Fruit fly (Drosophila melanogaster) whole organism, embryonic: ENCODE measurements around the gene mRRF1.

Experiments
- Aef1 ChIP-seq: fragments of 200-800 bp; sonication (Bioruptor generic); IDR thresholded peaks from 3 replicates; pipeline ENCODE4 v1.3.6; 2022; ENCODE audit warnings: missing biosample characterization, missing genetic modification characterization
- Awh ChIP-seq: fragments of 200-800 bp; sonication (Bioruptor generic); IDR thresholded peaks from 2 replicates; pipeline ENCODE4, ENCODE4 v1.3.6; 2022; ENCODE audit warnings: missing biosample characterization, missing genetic modification characterization
- Bteb2 ChIP-seq: fragments of 200-800 bp; sonication (Bioruptor generic); optimal IDR thresholded peaks from 2 replicates; lab custom pipeline; 2016; ENCODE audit warnings: missing biosample characterization, missing genetic modification characterization
- CG10431 ChIP-seq: fragments of 200-800 bp; sonication (Bioruptor generic); optimal IDR thresholded peaks from 3 replicates; lab custom pipeline; 2018; ENCODE audit warnings: missing biosample characterization, mild to moderate bottlenecking, missing genetic modification characterization
- CG12299 ChIP-seq: fragments of 200-800 bp; sonication (Bioruptor generic); optimal IDR thresholded peaks from 2 replicates; lab custom pipeline; 2018; ENCODE audit warnings: missing biosample characterization, mild to moderate bottlenecking, missing genetic modification characterization
- CG13624 ChIP-seq: fragments of 200-800 bp; sonication (Bioruptor generic); optimal IDR thresholded peaks from 2 replicates; lab custom pipeline; 2016; ENCODE audit warnings: missing biosample characterization, missing genetic modification characterization
- CG14050 ChIP-seq: fragments of 200-800 bp; sonication (Bioruptor generic); IDR thresholded peaks from 3 replicates; pipeline ENCODE4 v1.3.6; 2022; ENCODE audit warnings: missing biosample characterization, missing genetic modification characterization
- CG14441 ChIP-seq: fragments of 200-800 bp; sonication (Bioruptor generic); IDR thresholded peaks from 2 replicates; pipeline ENCODE4 v1.3.6; 2022; ENCODE audit warnings: missing biosample characterization, missing genetic modification characterization
- CG15479 ChIP-seq: fragments of 200-800 bp; sonication (Bioruptor generic); optimal IDR thresholded peaks from 3 replicates; lab custom pipeline; 2019; ENCODE audit warnings: missing biosample characterization, mild to moderate bottlenecking, missing genetic modification characterization, moderate library complexity
- CG1647 ChIP-seq: fragments of 200-800 bp; sonication (Bioruptor generic); optimal IDR thresholded peaks from 3 replicates; lab custom pipeline; 2016; ENCODE audit warnings: missing biosample characterization, missing genetic modification characterization
- CG16779 ChIP-seq: fragments of 200-800 bp; sonication (Bioruptor generic); IDR thresholded peaks from 2 replicates; pipeline ENCODE4 v1.3.6; 2022; ENCODE audit warnings: missing biosample characterization, missing genetic modification characterization
- CG17359 ChIP-seq: fragments of 200-800 bp; sonication (Bioruptor generic); optimal IDR thresholded peaks from 3 replicates; lab custom pipeline; 2018; ENCODE audit warnings: missing biosample characterization, mild to moderate bottlenecking, missing genetic modification characterization, moderate library complexity
- CG17385 ChIP-seq: fragments of 200-800 bp; sonication (Bioruptor generic); optimal IDR thresholded peaks from 3 replicates; lab custom pipeline; 2018; ENCODE audit warnings: missing biosample characterization, mild to moderate bottlenecking, missing genetic modification characterization
- CG18619 ChIP-seq: fragments of 200-800 bp; sonication (Bioruptor generic); optimal IDR thresholded peaks from 3 replicates; lab custom pipeline; 2017; ENCODE audit warnings: missing biosample characterization, mild to moderate bottlenecking, missing genetic modification characterization
- CG3726 ChIP-seq: fragments of 200-800 bp; sonication (Bioruptor generic); IDR thresholded peaks from 3 replicates; pipeline ENCODE4, ENCODE4 v1.3.6; 2022; ENCODE audit warnings: missing biosample characterization, missing genetic modification characterization
- CG4360 ChIP-seq: fragments of 200-800 bp; sonication (Bioruptor generic); IDR thresholded peaks from 2 replicates; pipeline ENCODE4 v1.3.6; 2022; ENCODE audit warnings: missing biosample characterization, missing genetic modification characterization
- CG4617 ChIP-seq: fragments of 200-800 bp; sonication (Bioruptor generic); optimal IDR thresholded peaks from 3 replicates; lab custom pipeline; 2016; ENCODE audit warnings: missing biosample characterization, missing genetic modification characterization, borderline replicate concordance
- CG4707 ChIP-seq: fragments of 200-800 bp; sonication (Bioruptor generic); optimal IDR thresholded peaks from 2 replicates; lab custom pipeline; 2018; ENCODE audit warnings: missing biosample characterization, mild to moderate bottlenecking, missing genetic modification characterization, moderate library complexity
- CG7963 ChIP-seq: fragments of 200-800 bp; sonication (Bioruptor generic); IDR thresholded peaks from 3 replicates; pipeline ENCODE4 v1.3.6; 2022; ENCODE audit warnings: missing biosample characterization, missing genetic modification characterization; ENCODE audit not compliant: partially characterized antibody
- CG9727 ChIP-seq: fragments of 200-800 bp; sonication (Bioruptor generic); optimal IDR thresholded peaks from 3 replicates; lab custom pipeline; 2017; ENCODE audit warnings: missing biosample characterization, mild to moderate bottlenecking, missing genetic modification characterization
- CHES-1-like ChIP-seq: fragments of 200-800 bp; sonication (Bioruptor generic); optimal IDR thresholded peaks from 2 replicates; lab custom pipeline; 2016; ENCODE audit warnings: missing biosample characterization, missing genetic modification characterization
- Drgx ChIP-seq: fragments of 200-800 bp; sonication (Bioruptor generic); IDR thresholded peaks from 2 replicates; pipeline ENCODE4 v1.3.6; 2022; ENCODE audit warnings: missing biosample characterization, missing genetic modification characterization
- Kr ChIP-seq: fragments of 200-800 bp; sonication (Bioruptor generic); optimal IDR thresholded peaks from 2 replicates; lab custom pipeline; 2017; ENCODE audit warnings: missing biosample characterization, mild to moderate bottlenecking, missing genetic modification characterization
- MESR4 ChIP-seq: fragments of 200-800 bp; sonication (Bioruptor generic); optimal IDR thresholded peaks from 2 replicates; lab custom pipeline; 2018; ENCODE audit warnings: missing biosample characterization, mild to moderate bottlenecking, missing genetic modification characterization, moderate library complexity
- Meics ChIP-seq: fragments of 200-800 bp; sonication (Bioruptor generic); optimal IDR thresholded peaks from 2 replicates; lab custom pipeline; 2017; ENCODE audit warnings: missing biosample characterization, mild to moderate bottlenecking, missing genetic modification characterization
- Mes4 ChIP-seq: fragments of 200-800 bp; sonication (Bioruptor generic); optimal IDR thresholded peaks from 2 replicates; lab custom pipeline; 2016; ENCODE audit warnings: missing biosample characterization, missing genetic modification characterization
- Nf-YC ChIP-seq: fragments of 200-800 bp; optimal IDR thresholded peaks from 3 replicates; lab custom pipeline; 2019; ENCODE audit warnings: missing biosample characterization, mild to moderate bottlenecking, missing genetic modification characterization, moderate library complexity
- Ptx1 ChIP-seq: fragments of 200-800 bp; sonication (Bioruptor generic); IDR thresholded peaks from 2 replicates; pipeline ENCODE4 v1.3.6; 2022; ENCODE audit warnings: missing biosample characterization, missing genetic modification characterization
- Spps ChIP-seq: fragments of 200-800 bp; sonication (Bioruptor generic); optimal IDR thresholded peaks from 2 replicates; lab custom pipeline; 2018; ENCODE audit warnings: missing biosample characterization, mild to moderate bottlenecking, missing genetic modification characterization
- Stat92E ChIP-seq, 3 experiments: fragments of >200 bp in 2 of 3; fragments of 200-800 bp in 1 of 3; sonication (Bioruptor generic) in 1 of 3; optimal IDR thresholded peaks; 2 replicates each; lab custom pipeline; 2017 to 2019; ENCODE audit warnings: missing biosample characterization in 3 of 3, missing genetic modification characterization in 3 of 3, mild to moderate bottlenecking in 1 of 3, moderate library complexity in 1 of 3
- YL-1 ChIP-seq: fragments of 200-800 bp; sonication (Bioruptor generic); optimal IDR thresholded peaks from 3 replicates; lab custom pipeline; 2017; ENCODE audit warnings: missing biosample characterization, mild to moderate bottlenecking, missing genetic modification characterization
- bsh ChIP-seq, 2 experiments: fragments of 200-800 bp; sonication (Bioruptor generic); optimal IDR thresholded peaks; 2 replicates each; lab custom pipeline; 2017 to 2018; ENCODE audit warnings: mild to moderate bottlenecking in 2 of 2, missing biosample characterization in 2 of 2, missing genetic modification characterization in 2 of 2, moderate library complexity in 1 of 2
- ewg ChIP-seq: fragments of 200-800 bp; sonication (Bioruptor generic); optimal IDR thresholded peaks from 3 replicates; lab custom pipeline; 2017; ENCODE audit warnings: mild to moderate bottlenecking, missing biosample characterization, missing genetic modification reagents, missing genetic modification characterization
- hkb ChIP-seq, 2 experiments: fragments of 200-800 bp in 1 of 2; fragments of >200 bp in 1 of 2; sonication (Bioruptor generic) in 1 of 2; IDR thresholded peaks in 1 of 2; optimal IDR thresholded peaks in 1 of 2; 2 replicates each; pipeline versions ENCODE4 v1.3.6 to Lab custom; 2017 to 2022; ENCODE audit warnings: missing biosample characterization in 1 of 2, missing genetic modification characterization in 1 of 2
- kah ChIP-seq: fragments of 200-800 bp; sonication (Bioruptor generic); optimal IDR thresholded peaks from 2 replicates; lab custom pipeline; 2018; ENCODE audit warnings: missing biosample characterization, mild to moderate bottlenecking, missing genetic modification characterization
- kay ChIP-seq: fragments of 200-800 bp; sonication (Bioruptor generic); optimal IDR thresholded peaks from 2 replicates; lab custom pipeline; 2016; ENCODE audit warnings: missing biosample characterization, missing genetic modification characterization
- knrl ChIP-seq: fragments of 200-800 bp; sonication (Bioruptor generic); IDR thresholded peaks from 3 replicates; pipeline ENCODE4 v1.3.6; 2022; ENCODE audit warnings: missing biosample characterization, missing genetic modification characterization; ENCODE audit not compliant: partially characterized antibody
- lmd ChIP-seq: fragments of 200-800 bp; sonication (Bioruptor generic); IDR thresholded peaks from 2 replicates; pipeline ENCODE4 v1.3.6; 2022; ENCODE audit warnings: missing biosample characterization, missing genetic modification characterization
- luna ChIP-seq: fragments of 200-800 bp; sonication (Bioruptor generic); optimal IDR thresholded peaks from 2 replicates; lab custom pipeline; 2016; ENCODE audit warnings: missing biosample characterization, missing genetic modification characterization
- maf-S ChIP-seq: fragments of 200-800 bp; sonication (Bioruptor generic); optimal IDR thresholded peaks from 2 replicates; lab custom pipeline; 2016; ENCODE audit warnings: missing biosample characterization, missing genetic modification characterization
- nom ChIP-seq: fragments of 200-800 bp; sonication (Bioruptor generic); optimal IDR thresholded peaks from 2 replicates; lab custom pipeline; 2017; ENCODE audit warnings: missing biosample characterization, missing genetic modification characterization, mild to moderate bottlenecking, moderate library complexity, missing genetic modification reagents
- odd ChIP-seq: fragments of 200-800 bp; sonication (Bioruptor generic); optimal IDR thresholded peaks from 2 replicates; lab custom pipeline; 2017; ENCODE audit warnings: missing biosample characterization, mild to moderate bottlenecking, missing genetic modification characterization
- sc ChIP-seq, 3 experiments: fragments of >200 bp in 2 of 3; fragments of 200-800 bp in 1 of 3; sonication (Bioruptor generic) in 1 of 3; optimal IDR thresholded peaks; 2 replicates in 2 of 3; 3 replicates in 1 of 3; lab custom pipeline; 2017; ENCODE audit warnings: mild to moderate bottlenecking in 1 of 3, missing biosample characterization in 1 of 3, missing genetic modification characterization in 1 of 3, missing genetic modification reagents in 1 of 3
- so ChIP-seq: fragments of 200-800 bp; sonication (Bioruptor generic); IDR thresholded peaks from 3 replicates; pipeline ENCODE4 v1.3.6; 2022; ENCODE audit warnings: missing biosample characterization, missing genetic modification characterization
- sqz ChIP-seq: fragments of 200-800 bp; sonication (Bioruptor generic); optimal IDR thresholded peaks from 3 replicates; lab custom pipeline; 2018; ENCODE audit warnings: missing biosample characterization, mild to moderate bottlenecking, missing genetic modification characterization
- toy ChIP-seq: fragments of 200-800 bp; sonication (Bioruptor generic); IDR thresholded peaks from 2 replicates; pipeline ENCODE4 v1.3.6; 2022; ENCODE audit warnings: missing biosample characterization, missing genetic modification characterization
- zen ChIP-seq: fragments of 200-800 bp; sonication (Bioruptor generic); optimal IDR thresholded peaks from 3 replicates; lab custom pipeline; 2018; ENCODE audit warnings: missing biosample characterization, mild to moderate bottlenecking, missing genetic modification characterization, moderate library complexity
- zfh2 ChIP-seq: fragments of 200-800 bp; sonication (Bioruptor generic); optimal IDR thresholded peaks from 2 replicates; lab custom pipeline; 2016; ENCODE audit warnings: missing biosample characterization, missing genetic modification characterization

mRRF1 gene

DNA sequence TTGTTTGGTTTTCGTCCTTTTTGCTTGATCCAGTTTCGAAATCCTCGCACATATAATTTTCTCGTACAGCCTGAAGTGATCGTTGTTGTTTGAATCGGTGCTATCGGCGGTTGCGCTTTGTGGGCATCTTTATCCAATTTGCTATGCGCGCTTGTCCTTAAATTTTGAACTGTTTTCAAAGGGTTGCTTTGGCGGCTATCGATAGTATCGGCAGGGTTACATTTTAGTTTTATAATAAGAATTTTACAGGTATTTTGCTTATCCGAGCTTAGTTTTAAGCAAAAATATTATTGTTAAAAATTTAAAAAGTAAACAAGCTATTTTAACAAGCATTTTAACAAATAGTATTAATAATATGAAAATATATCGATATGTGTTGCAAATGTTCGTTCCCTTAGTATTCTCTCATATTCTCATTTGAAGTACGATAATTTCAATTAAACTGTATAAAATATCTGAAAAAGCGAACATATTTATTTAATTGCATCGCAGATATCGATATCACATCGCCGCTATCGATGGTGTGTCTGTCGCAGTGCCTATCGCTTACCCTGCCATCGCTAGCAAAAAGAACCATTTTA lies 2.8 kb downstream of the mRRF1 start, which contains the start of the genes Klp67A and CG4452 (continued):
- TF ChIP-seq hkb (optimal IDR thresholded peaks at IDR 0.05; lab: Kevin White, UChicago) (no peak), hkb (GFP tag; IDR thresholded peaks at IDR 0.05; lab: Robert Waterston, UW) (no peak), Aef1 (GFP tag; lab: Robert Waterston, UW) (no peak)

DNA sequence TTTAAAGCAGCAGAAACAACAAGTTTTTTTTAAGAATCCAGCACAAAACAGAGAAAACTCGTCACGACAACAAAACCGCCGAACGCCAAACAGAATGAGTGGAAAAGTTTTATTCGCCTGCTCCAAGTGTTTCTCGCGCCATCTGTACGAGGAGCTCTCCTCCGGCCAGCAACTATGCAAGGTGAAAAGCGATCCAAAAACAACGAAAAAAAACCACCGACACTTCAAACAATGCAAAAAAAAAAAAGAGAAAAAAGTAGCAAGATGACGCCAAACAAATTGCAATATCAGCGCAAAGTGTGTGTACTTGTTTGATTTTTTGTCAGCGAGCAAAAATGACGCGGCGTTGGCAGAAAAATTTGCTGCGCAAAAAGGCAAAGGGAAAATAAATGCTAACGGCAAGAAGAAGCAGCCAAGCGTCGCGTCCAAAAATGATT lies 3.3 kb downstream of the mRRF1 start:
- TF ChIP-seq so (no peak), CG10431 (GFP tag; lab: Kevin White, UChicago) (no peak), CG4360 (no peak), toy (GFP tag; lab: Robert Waterston, UW) (no peak), Drgx (GFP tag; lab: Robert Waterston, UW) (peak; percentile 51; the same call in 1 of the 2 replicates), CG17359 (tag; lab: Kevin White, UChicago) (no peak), MESR4 (GFP tag; lab: Kevin White, UChicago) (peak; percentile 65), CG7963 (no peak), nom (GFP tag; lab: Kevin White, UChicago) (peak; percentile 90), bsh (GFP tag; optimal IDR thresholded peaks at IDR 0.05; lab: Kevin White, UChicago) (peak in 1 of 2 experiments; percentile 81), CG17385 (GFP tag; lab: Kevin White, UChicago) (peak; percentile 87), sc (optimal IDR thresholded peaks at IDR 0.05; lab: Kevin White, UChicago) (no peak), sc (GFP tag; optimal IDR thresholded peaks at IDR 0.05; lab: Kevin White, UChicago) (no peak), YL-1 (peak; percentile 31), CG16779 (GFP tag; lab: Robert Waterston, UW) (no peak), Bteb2 (GFP tag; lab: Kevin White, UChicago) (no peak), Meics (GFP tag; lab: Kevin White, UChicago) (no peak), ewg (GFP tag; lab: Kevin White, UChicago) (no peak), CG13624 (GFP tag; lab: Kevin White, UChicago) (peak; percentile 44), sqz (peak; percentile 41), CG4617 (GFP tag; lab: Kevin White, UChicago) (peak; percentile 25), kay (no peak), CHES-1-like (GFP tag; lab: Kevin White, UChicago) (peak; percentile 53), Mes4 (GFP tag; lab: Kevin White, UChicago) (no peak), CG14050 (0 out of 3 replicates have a peak, but pooled peaks have one; percentile 1), CG4707 (GFP tag; lab: Kevin White, UChicago) (no peak), Nf-YC (tag; lab: Kevin White, UChicago) (no peak), Ptx1 (GFP tag; lab: Robert Waterston, UW) (no peak), CG18619 (GFP tag; lab: Kevin White, UChicago) (no peak), CG1647 (no peak), Awh (GFP tag; lab: Robert Waterston, UW) (no peak), knrl (0 out of 3 replicates have a peak, but pooled peaks have one; percentile 41), kah (peak; percentile 5), CG3726 (GFP tag; lab: Robert Waterston, UW) (no peak), Stat92E (GFP tag; optimal IDR thresholded peaks at IDR 0.05; lab: Kevin White, UChicago) (no peak)

DNA sequence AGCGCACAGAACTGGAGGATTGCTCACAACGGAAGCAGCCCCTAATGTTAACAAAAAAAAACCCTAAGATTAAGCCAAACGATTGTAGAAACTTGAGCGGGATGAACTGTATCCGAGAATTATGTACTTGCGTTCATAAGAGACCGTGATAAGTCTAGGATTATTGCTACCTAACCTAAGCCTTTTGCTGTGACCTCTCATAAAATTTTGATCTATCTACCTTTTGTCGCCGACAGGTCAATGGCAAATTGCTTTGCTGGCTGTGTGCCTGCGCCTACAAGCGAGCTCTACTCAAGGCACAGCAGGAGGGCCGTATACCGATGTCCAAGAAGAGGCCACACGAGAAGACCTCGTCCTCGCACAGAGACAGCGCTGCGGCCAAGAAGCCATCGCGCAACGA lies 4.5 kb downstream of the mRRF1 start:
- no peak for TF ChIP-seq knrl
- no peak for TF ChIP-seq CG7963
- no peak for TF ChIP-seq luna (GFP tag; lab: Kevin White, UChicago)
- TF ChIP-seq CG15479 (GFP tag; lab: Kevin White, UChicago): peak; percentile 95
- TF ChIP-seq Kr (GFP tag; lab: Kevin White, UChicago): peak; percentile 64
- no peak for TF ChIP-seq lmd
- TF ChIP-seq CG12299 (tag; lab: Kevin White, UChicago): no peak
- no peak for TF ChIP-seq zfh2 (GFP tag; lab: Kevin White, UChicago)
- TF ChIP-seq CG14441: no peak
- no peak for TF ChIP-seq odd (GFP tag; lab: Kevin White, UChicago)
- TF ChIP-seq maf-S (GFP tag; lab: Kevin White, UChicago): no peak
- TF ChIP-seq CG9727 (GFP tag; lab: Kevin White, UChicago): no peak
- no peak for TF ChIP-seq Spps (tag; lab: Kevin White, UChicago)
- peak; percentile 51 for TF ChIP-seq zen
